Worm (Caenorhabditis elegans): Measurements from ENCODE around the gene gcy-32.

DNA sequence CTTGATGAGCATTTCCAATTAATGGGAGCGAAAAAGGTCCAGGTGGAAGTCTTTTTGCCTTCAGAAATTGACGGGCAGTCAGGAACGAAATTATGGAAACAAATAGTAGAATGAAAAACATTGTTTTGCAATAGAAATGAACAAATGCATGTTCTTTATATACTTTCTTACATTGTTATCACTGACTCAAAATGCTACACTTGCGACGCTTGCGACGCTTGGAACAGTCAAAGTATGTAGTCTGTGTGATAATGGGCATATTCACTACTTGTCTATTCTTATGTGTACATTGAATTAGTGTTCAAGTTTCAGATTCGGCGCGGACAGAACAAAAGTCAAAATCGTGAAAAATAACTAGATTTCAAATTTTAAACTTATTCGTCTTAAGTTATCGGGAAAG lies 16.9 kb downstream of the gcy-32 start, which contains the start of gene cyp-35C1:
- no peak for TF ChIP-seq sem-2 (GFP tag; optimal IDR thresholded peaks at IDR 0.05)
- no peak for TF ChIP-seq snpc-4 (tag; optimal IDR thresholded peaks at IDR 0.05)
- TF ChIP-seq unc-39 (tag; optimal IDR thresholded peaks at IDR 0.05) = no peak
- TF ChIP-seq nhr-237 (tag; optimal IDR thresholded peaks at IDR 0.05) = no peak
- no peak for TF ChIP-seq nhr-12 (tag; optimal IDR thresholded peaks at IDR 0.05)
- no peak for TF ChIP-seq ces-1 (GFP tag; optimal IDR thresholded peaks at IDR 0.05)
- TF ChIP-seq ham-2 (GFP tag; optimal IDR thresholded peaks at IDR 0.05) = no peak
- TF ChIP-seq unc-62 (GFP tag; optimal IDR thresholded peaks at IDR 0.05) = no peak
- TF ChIP-seq hlh-1 (tag; optimal IDR thresholded peaks at IDR 0.05) = no peak
- no peak for TF ChIP-seq elt-1 (tag; optimal IDR thresholded peaks at IDR 0.05; ENCODE audit: borderline replicate concordance, insufficient read depth)
